Worm (Caenorhabditis elegans): ENCODE data around the gene rgl-1.

The rgl-1 gene

ce11 chrX:3245812-3246211, 25.6 kb upstream of the rgl-1 start, which contains the start of gene F40F4.7 (continued):
- TF ChIP-seq ztf-7 (tag; optimal IDR thresholded peaks at IDR 0.05) (no peak), php-3 (GFP tag; IDR thresholded peaks at IDR 0.05) (no peak), F37D6.2 (tag; optimal IDR thresholded peaks at IDR 0.05) (no peak), mxl-2 (GFP tag; conservative IDR thresholded peaks at IDR 0.05) (no peak), zip-11 (GFP tag; IDR thresholded peaks at IDR 0.05) (no peak), fos-1 (tag; optimal IDR thresholded peaks at IDR 0.05) (no peak), hlh-30 (tag; optimal IDR thresholded peaks at IDR 0.05; ENCODE audit: insufficient read depth) (peak; percentile 99), Y105C5A.15 (GFP tag; IDR thresholded peaks at IDR 0.05) (no peak), daf-12 (tag; optimal IDR thresholded peaks at IDR 0.05) (no peak), hif-1 (tag; optimal IDR thresholded peaks at IDR 0.05) (peak in 1 of 2 experiments; percentile 50), cey-2 (tag; optimal IDR thresholded peaks at IDR 0.05; ENCODE audit: borderline replicate concordance, insufficient read depth) (no peak), gei-8 (GFP tag; optimal IDR thresholded peaks at IDR 0.05) (no peak), zag-1 (tag; optimal IDR thresholded peaks at IDR 0.05) (no peak), egl-43 (GFP tag; IDR thresholded peaks at IDR 0.05) (no peak), unc-130 (GFP tag; optimal IDR thresholded peaks at IDR 0.05) (no peak), nhr-111 (GFP tag; optimal IDR thresholded peaks at IDR 0.05) (no peak), Y48G9A.11 (GFP tag; IDR thresholded peaks at IDR 0.05) (no peak), mdl-1 (tag; optimal IDR thresholded peaks at IDR 0.05) (peak; percentile 66 to 91), ceh-82 (tag; optimal IDR thresholded peaks at IDR 0.05) (no peak), Y5F2A.4 (GFP tag; optimal IDR thresholded peaks at IDR 0.05) (no peak), nhr-42 (GFP tag; IDR thresholded peaks at IDR 0.05) (no peak), T20F7.1 (GFP tag; optimal IDR thresholded peaks at IDR 0.05) (peak; percentile 95), nhr-11 (tag; optimal IDR thresholded peaks at IDR 0.05) (peak; percentile 59), nhr-41 (GFP tag; IDR thresholded peaks at IDR 0.05) (no peak), F44E2.7 (GFP tag; IDR thresholded peaks at IDR 0.05) (no peak), madf-5 (GFP tag; IDR thresholded peaks at IDR 0.05) (no peak), lin-13 (GFP tag; optimal IDR thresholded peaks at IDR 0.05) (peak; percentile 37), ZK337.2 (GFP tag; IDR thresholded peaks at IDR 0.05) (no peak), ceh-20 (GFP tag; IDR thresholded peaks at IDR 0.05) (peak; percentile 55; the same call in 1 of the 2 replicates), tra-1 (GFP tag; IDR thresholded peaks at IDR 0.05) (no peak), fkh-10 (GFP tag; optimal IDR thresholded peaks at IDR 0.05) (no peak), nhr-76 (tag; optimal IDR thresholded peaks at IDR 0.05) (no peak), rbr-2 (tag; optimal IDR thresholded peaks at IDR 0.05) (peak; percentile 44), ceh-62 (tag; optimal IDR thresholded peaks at IDR 0.05) (no peak), egl-27 (tag; optimal IDR thresholded peaks at IDR 0.05) (no peak), ces-1 (GFP tag; optimal IDR thresholded peaks at IDR 0.05) (no peak), daf-8 (GFP tag; IDR thresholded peaks at IDR 0.05) (no peak), set-16 (GFP tag; IDR thresholded peaks at IDR 0.05) (no peak), daf-16 (GFP tag; optimal IDR thresholded peaks at IDR 0.05) (peak in 1 of 2 experiments; percentile 44), daf-16 (tag; optimal IDR thresholded peaks at IDR 0.05) (peak; percentile 47), saeg-2 (GFP tag; IDR thresholded peaks at IDR 0.05) (no peak), zip-2 (tag; optimal IDR thresholded peaks at IDR 0.05) (no peak), snpc-1.2 (GFP tag; IDR thresholded peaks at IDR 0.05) (no peak), D1046.2 (GFP tag; IDR thresholded peaks at IDR 0.05) (no peak), dmd-9 (GFP tag; IDR thresholded peaks at IDR 0.05) (no peak), T26A8.4 (GFP tag; IDR thresholded peaks at IDR 0.05) (no peak), nhr-102 (tag; optimal IDR thresholded peaks at IDR 0.05) (peak; percentile 20), mdt-29 (GFP tag; IDR thresholded peaks at IDR 0.05) (no peak), zfp-3 (GFP tag; conservative IDR thresholded peaks at IDR 0.05) (no peak), pqm-1 (tag; optimal IDR thresholded peaks at IDR 0.05) (peak; percentile 11), hlh-11 (tag; optimal IDR thresholded peaks at IDR 0.05) (peak; percentile 90), mep-1 (tag; optimal IDR thresholded peaks at IDR 0.05) (peak; percentile 80), nhr-77 (tag; optimal IDR thresholded peaks at IDR 0.05) (peak; percentile 57)

Measured in whole organism, L4 larva.